Fruit fly (Drosophila melanogaster) whole organism, wandering third instar larva: ENCODE measurements around the gene aru.

Experiments used
- HLH106 ChIP-seq: fragments of 200-800 bp; optimal IDR thresholded peaks from 3 replicates; lab custom pipeline; 2019; ENCODE audit warnings: missing biosample characterization, mild to moderate bottlenecking, missing genetic modification characterization, moderate library complexity
- N ChIP-seq: fragments of >200 bp; optimal IDR thresholded peaks from 2 replicates; lab custom pipeline; 2018; ENCODE audit warnings: missing biosample characterization, missing external identifiers, missing genetic modification characterization
- OdsH ChIP-seq: fragments of 200-800 bp; sonication (Bioruptor generic); optimal IDR thresholded peaks from 2 replicates; lab custom pipeline; 2016; ENCODE audit warnings: missing biosample characterization, mild to moderate bottlenecking, missing genetic modification characterization
- Sp1 ChIP-seq: fragments of 200-800 bp; sonication (Bioruptor generic); optimal IDR thresholded peaks from 3 replicates; lab custom pipeline; 2019; ENCODE audit warnings: missing biosample characterization, mild to moderate bottlenecking, missing genetic modification characterization, moderate library complexity
- dl ChIP-seq, 2 experiments: fragments of 175-275, 200-275 bp in 1 of 2; fragments of 200-275 bp in 1 of 2; sonication (Bioruptor generic); optimal IDR thresholded peaks; lab custom pipeline; 2018; ENCODE audit warnings: mild to moderate bottlenecking in 2 of 2, missing biosample characterization in 2 of 2, missing genetic modification characterization in 2 of 2, moderate library complexity in 2 of 2; ENCODE audit not compliant: partially characterized antibody in 2 of 2, insufficient read depth in 1 of 2

DNA sequence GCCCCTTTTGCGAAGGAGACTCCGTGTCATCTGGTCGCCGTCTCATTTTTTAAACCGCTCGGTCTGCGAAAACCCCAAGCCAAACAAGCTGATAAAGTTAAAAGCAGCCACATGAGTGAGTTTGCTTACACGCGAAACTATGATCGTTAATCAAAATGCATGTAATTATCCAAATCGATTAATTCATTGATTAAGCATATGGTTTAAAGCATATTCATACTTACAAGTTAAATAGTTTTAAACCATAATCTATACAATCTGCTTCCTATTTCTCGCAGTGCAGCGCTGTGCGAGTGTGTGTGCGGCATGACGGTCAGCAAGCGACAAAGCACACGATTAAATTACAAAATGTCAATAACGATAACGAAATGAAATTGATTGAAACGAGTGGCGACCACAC lies 27.3 kb upstream of the aru start:
- TF ChIP-seq OdsH (GFP tag; lab: Kevin White, UChicago) (no peak), HLH106 (tag; lab: Kevin White, UChicago) (no peak), Sp1 (GFP tag; lab: Kevin White, UChicago) (no peak), dl (GFP tag; optimal IDR thresholded peaks at IDR 0.05; lab: Kevin White, UChicago; ENCODE audit: insufficient read depth in 1 of 2, partially characterized antibody in 2 of 2) (no peak), N (GFP tag; lab: Kevin White, UChicago) (no peak)
